Worm (Caenorhabditis elegans): Measurements from ENCODE around the gene C07B5.2.

The C07B5.2 gene

DNA sequence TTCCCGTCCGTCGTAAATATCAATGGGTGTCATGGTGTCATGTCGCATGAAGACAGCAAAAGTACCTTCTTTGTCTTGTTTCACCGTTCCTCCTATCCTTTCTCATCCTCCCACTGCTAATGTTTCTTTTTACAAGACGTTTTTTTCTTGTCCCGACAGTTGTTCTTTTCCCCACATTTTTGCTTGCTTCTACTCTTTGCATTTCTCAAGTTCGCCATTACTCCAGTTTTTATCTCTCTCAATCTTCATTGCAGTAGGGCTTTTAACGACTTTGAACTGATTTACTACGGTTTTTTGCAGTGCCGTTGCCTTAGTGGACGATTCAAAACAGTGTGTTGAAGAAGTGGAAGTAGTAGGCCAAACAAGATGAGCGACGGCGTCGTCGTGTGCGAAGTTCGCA is 12.4 kb upstream of the C07B5.2 start, which contains the start of gene C07B5.4:
C07B5.4 (plus strand) TSS at position 301 of the 400 bp plus-strand sequence.
- TF ChIP-seq nhr-76 (tag; optimal IDR thresholded peaks at IDR 0.05), result no peak
- TF ChIP-seq nhr-12 (tag; optimal IDR thresholded peaks at IDR 0.05), result no peak
- TF ChIP-seq ztf-4 (tag; optimal IDR thresholded peaks at IDR 0.05), result no peak
- TF ChIP-seq nhr-77 (tag; optimal IDR thresholded peaks at IDR 0.05), result no peak
- no peak for TF ChIP-seq ceh-28 (tag; optimal IDR thresholded peaks at IDR 0.05)
- no peak for TF ChIP-seq elt-3 (tag; optimal IDR thresholded peaks at IDR 0.05)
- no peak for TF ChIP-seq R02D3.7 (tag; optimal IDR thresholded peaks at IDR 0.05)
- TF ChIP-seq lin-15B (tag; optimal IDR thresholded peaks at IDR 0.05), result no peak
- no peak for TF ChIP-seq nhr-23 (tag; optimal IDR thresholded peaks at IDR 0.05)
- TF ChIP-seq ztf-11 (tag; optimal IDR thresholded peaks at IDR 0.05), result no peak

DNA sequence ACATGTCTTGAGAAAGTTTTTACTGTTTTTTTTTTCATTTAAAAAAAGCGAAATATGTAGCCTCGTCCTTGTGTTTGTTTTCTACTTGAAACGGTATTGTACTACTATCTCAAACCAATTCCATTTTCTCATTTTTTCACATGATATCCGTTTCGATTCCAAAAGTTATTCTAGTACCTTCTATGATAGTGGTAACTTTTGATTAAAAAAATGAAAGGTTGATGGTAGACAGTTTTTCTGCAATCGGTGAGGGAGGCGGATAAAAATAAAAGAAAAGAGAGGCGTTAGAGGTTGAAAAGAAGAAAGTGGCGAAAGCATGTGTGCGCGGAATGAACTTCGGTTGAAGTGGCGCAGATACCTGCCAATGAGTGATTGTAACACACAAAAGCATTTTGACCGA is 10.9 kb upstream of the C07B5.2 start:
- no peak for TF ChIP-seq tbx-2 (tag; optimal IDR thresholded peaks at IDR 0.05)
- TF ChIP-seq nhr-25 (tag; optimal IDR thresholded peaks at IDR 0.05), result peak; percentile 46
- no peak for TF ChIP-seq elt-1 (tag; optimal IDR thresholded peaks at IDR 0.05)

DNA sequence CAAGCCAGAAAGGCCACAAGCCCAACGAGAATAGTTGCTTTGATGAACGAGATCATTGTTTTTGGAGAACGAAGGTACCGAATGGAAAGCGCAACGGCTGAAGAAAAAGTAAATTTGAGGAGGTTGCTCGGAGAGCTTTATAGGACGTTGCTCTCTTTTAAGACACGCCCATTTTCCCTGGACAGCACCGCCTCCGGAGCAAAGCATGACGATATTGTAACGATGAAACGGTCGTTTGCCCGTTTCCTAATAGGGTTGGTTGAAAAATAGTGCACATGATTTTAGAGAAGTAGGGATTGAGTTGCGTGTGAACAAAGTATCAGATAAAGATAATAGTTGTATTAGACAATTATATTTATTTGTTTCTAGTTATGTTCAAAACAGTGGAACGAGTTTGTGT is 6.1 kb upstream of the C07B5.2 start, which contains the start of gene C07B5.3:
C07B5.3 (minus strand) TSS at position 101 of the 400 bp plus-strand sequence.
- no peak for TF ChIP-seq egl-27 (tag; optimal IDR thresholded peaks at IDR 0.05)
- no peak for TF ChIP-seq mml-1 (tag; optimal IDR thresholded peaks at IDR 0.05)
- no peak for TF ChIP-seq unc-62 (GFP tag; optimal IDR thresholded peaks at IDR 0.05)
- TF ChIP-seq fos-1 (tag; optimal IDR thresholded peaks at IDR 0.05), result no peak
- TF ChIP-seq pqm-1 (tag; optimal IDR thresholded peaks at IDR 0.05), result no peak
- TF ChIP-seq ceh-28 (tag; optimal IDR thresholded peaks at IDR 0.05), result no peak
- no peak for TF ChIP-seq hmg-11 (tag; optimal IDR thresholded peaks at IDR 0.05)
- no peak for TF ChIP-seq nhr-237 (tag; optimal IDR thresholded peaks at IDR 0.05)
- TF ChIP-seq nfya-1 (tag; optimal IDR thresholded peaks at IDR 0.05; ENCODE audit: insufficient read depth), result no peak
- no peak for TF ChIP-seq nhr-67 (tag; optimal IDR thresholded peaks at IDR 0.05)
- no peak for TF ChIP-seq egl-5 (tag; optimal IDR thresholded peaks at IDR 0.05)
- TF ChIP-seq mdl-1 (tag; optimal IDR thresholded peaks at IDR 0.05), result no peak
- TF ChIP-seq zag-1 (tag; optimal IDR thresholded peaks at IDR 0.05), result no peak
- TF ChIP-seq eor-1 (tag; optimal IDR thresholded peaks at IDR 0.05), result no peak
- no peak for TF ChIP-seq aly-2 (tag; optimal IDR thresholded peaks at IDR 0.05)
- no peak for TF ChIP-seq fkh-2 (tag; optimal IDR thresholded peaks at IDR 0.05)
- no peak for TF ChIP-seq ceh-16 (tag; optimal IDR thresholded peaks at IDR 0.05)

- TF ChIP-seq tbx-2 (tag; optimal IDR thresholded peaks at IDR 0.05), result no peak
Measured at ce11 chrX:9518719-9519118, 1.7 kb upstream of the C07B5.2 start, which contains the start of gene C07B5.6. Gene C07B5.6, plus strand, starts transcription at chrX:9519019.

ce11 chrX:9512457-9512856 is 4.5 kb downstream of the C07B5.2 start:
- no peak for TF ChIP-seq ceh-82 (tag; optimal IDR thresholded peaks at IDR 0.05)
- TF ChIP-seq elt-1 (tag; optimal IDR thresholded peaks at IDR 0.05), result peak; percentile 86

DNA sequence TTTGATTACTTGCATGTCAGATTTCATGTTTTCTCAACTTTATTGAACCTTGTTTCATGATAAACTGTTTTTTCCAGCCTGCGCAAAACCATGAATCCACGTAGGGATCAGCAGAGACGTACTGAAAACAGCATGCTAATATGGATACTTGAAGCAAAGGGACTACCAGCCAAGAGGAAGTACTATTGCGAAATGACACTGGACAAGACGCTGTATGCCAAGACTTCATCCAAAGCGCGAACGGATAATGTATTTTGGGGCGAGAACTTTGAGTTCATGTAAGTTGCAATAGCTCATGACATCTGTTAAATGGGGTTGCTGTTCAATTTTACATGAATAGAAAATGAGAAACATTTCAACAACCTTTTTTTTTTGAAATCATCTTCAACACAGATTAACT is 6.6 kb downstream of the C07B5.2 start:
- TF ChIP-seq nhr-43 (tag; optimal IDR thresholded peaks at IDR 0.05; ENCODE audit: poor library complexity, severe bottlenecking) (no peak), nhr-77 (tag; optimal IDR thresholded peaks at IDR 0.05) (no peak), hmg-11 (tag; optimal IDR thresholded peaks at IDR 0.05) (no peak), tbx-2 (tag; optimal IDR thresholded peaks at IDR 0.05) (no peak), unc-39 (tag; optimal IDR thresholded peaks at IDR 0.05) (no peak), ceh-28 (tag; optimal IDR thresholded peaks at IDR 0.05) (no peak), R02D3.7 (tag; optimal IDR thresholded peaks at IDR 0.05) (no peak), daf-12 (tag; optimal IDR thresholded peaks at IDR 0.05) (no peak), nhr-11 (tag; optimal IDR thresholded peaks at IDR 0.05) (no peak), fos-1 (tag; optimal IDR thresholded peaks at IDR 0.05) (no peak), egl-27 (tag; optimal IDR thresholded peaks at IDR 0.05) (no peak), pha-4 (tag; optimal IDR thresholded peaks at IDR 0.05) (no peak), nfya-1 (tag; optimal IDR thresholded peaks at IDR 0.05; ENCODE audit: insufficient read depth) (no peak), elt-1 (tag; optimal IDR thresholded peaks at IDR 0.05) (no peak)
